Worm (Caenorhabditis elegans): ENCODE results near the gene T24E12.13.

T24E12.13 gene

DNA sequence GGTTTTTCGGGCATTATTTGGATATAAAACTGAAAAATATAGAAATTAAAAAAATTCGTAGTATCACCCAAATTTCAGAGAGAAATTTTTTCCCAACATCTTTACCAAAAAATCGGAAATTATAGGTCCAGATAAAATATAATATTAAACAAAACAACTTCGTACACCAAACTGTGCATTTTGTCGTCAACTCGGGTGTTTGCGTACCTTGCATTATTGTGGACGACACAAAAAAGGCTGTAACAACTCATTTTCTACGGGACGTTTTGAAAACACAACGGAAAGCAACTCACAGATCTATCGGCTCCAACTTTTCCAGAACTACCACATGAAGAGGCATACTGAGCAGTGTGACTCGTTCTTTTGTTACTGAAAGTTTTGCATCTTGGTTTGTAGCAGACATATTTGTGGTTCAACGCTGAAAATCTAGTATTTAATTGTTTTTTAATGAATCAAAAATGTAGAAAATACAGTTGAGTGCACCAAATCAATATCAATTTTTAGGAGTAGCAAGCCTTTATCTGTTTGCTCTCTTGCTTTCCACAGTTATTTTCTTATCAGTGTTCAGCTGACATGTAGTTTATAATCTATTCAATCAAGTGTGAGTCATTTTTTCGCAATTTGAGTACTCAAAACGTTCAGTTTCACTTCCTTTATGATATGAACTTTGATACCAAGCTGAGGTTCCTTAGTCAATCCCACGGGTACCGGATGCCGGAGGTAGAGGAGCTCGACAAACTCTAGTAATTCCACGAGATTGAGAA is 28.4 kb downstream of the T24E12.13 start (continued):
- peak; percentile 83 for TF ChIP-seq elt-2 (tag; optimal IDR thresholded peaks at IDR 0.05)
- TF ChIP-seq isw-1 (GFP tag; IDR thresholded peaks at IDR 0.05), result no peak
- no peak for TF ChIP-seq mef-2 (tag; optimal IDR thresholded peaks at IDR 0.05)
- TF ChIP-seq F16B12.6 (tag; optimal IDR thresholded peaks at IDR 0.05), result peak; percentile 79
- TF ChIP-seq snpc-4 (tag; optimal IDR thresholded peaks at IDR 0.05), result no peak
- no peak for TF ChIP-seq blmp-1 (tag; optimal IDR thresholded peaks at IDR 0.05)
- TF ChIP-seq ets-5 (GFP tag; IDR thresholded peaks at IDR 0.05), result no peak
- TF ChIP-seq lsy-2 (tag; optimal IDR thresholded peaks at IDR 0.05), result peak; percentile 26
- TF ChIP-seq fkh-8 (tag; optimal IDR thresholded peaks at IDR 0.05), result no peak
- TF ChIP-seq nhr-12 (tag; optimal IDR thresholded peaks at IDR 0.05), result no peak
- peak in 2 of 3 experiments; percentile 21 to 53 for TF ChIP-seq dpl-1 (GFP tag; optimal IDR thresholded peaks at IDR 0.05)
- TF ChIP-seq alr-1 (tag; optimal IDR thresholded peaks at IDR 0.05; ENCODE audit: borderline replicate concordance), result no peak
- TF ChIP-seq nhr-237 (tag; optimal IDR thresholded peaks at IDR 0.05), result no peak
- TF ChIP-seq lin-39 (tag; optimal IDR thresholded peaks at IDR 0.05), result no peak
- no peak for TF ChIP-seq zip-4 (GFP tag; optimal IDR thresholded peaks at IDR 0.05)
- peak; percentile 0 for TF ChIP-seq swsn-7 (tag; optimal IDR thresholded peaks at IDR 0.05)
- TF ChIP-seq ces-1 (GFP tag; optimal IDR thresholded peaks at IDR 0.05), result no peak

DNA sequence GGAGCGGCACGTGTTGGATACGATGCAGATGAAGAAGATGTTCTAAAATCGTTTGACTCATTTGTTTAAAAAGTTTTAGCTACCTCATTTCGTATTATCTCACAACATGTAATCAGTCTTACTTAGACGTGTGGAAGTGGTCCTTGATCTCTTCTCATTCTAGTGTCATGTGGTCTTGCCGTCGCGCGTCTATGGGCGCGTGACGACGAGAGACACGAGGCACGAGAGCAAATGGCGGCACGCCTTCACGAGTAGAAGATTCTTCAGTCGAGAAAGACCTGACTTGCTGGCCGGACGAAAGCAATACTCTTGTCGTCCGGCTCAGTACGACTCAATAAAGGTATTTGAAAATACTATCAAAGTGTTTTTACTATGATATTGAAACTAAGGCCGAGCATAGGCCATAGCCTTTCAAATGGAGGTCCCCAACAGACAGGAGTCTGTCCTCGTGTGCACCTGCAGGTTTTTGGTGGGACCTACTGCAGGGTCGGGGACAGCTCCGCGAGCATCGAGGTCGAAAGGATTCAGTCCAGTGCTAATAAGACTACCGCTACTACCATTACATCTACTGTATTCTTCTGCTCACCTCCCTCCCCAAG is 29.1 kb downstream of the T24E12.13 start, which contains the start of gene fbxa-24:
Gene fbxa-24, plus strand, starts transcription at position 276 of the 599 bp plus-strand sequence.
- TF ChIP-seq lin-35 (GFP tag; optimal IDR thresholded peaks at IDR 0.05) (peak in 1 of 2 experiments; percentile 6), isw-1 (GFP tag; IDR thresholded peaks at IDR 0.05) (peak; percentile 27), snu-23 (GFP tag; optimal IDR thresholded peaks at IDR 0.05) (peak; percentile 30), dsc-1 (tag; optimal IDR thresholded peaks at IDR 0.05) (peak; percentile 9), lsy-2 (tag; optimal IDR thresholded peaks at IDR 0.05) (peak; percentile 30 to 46), nhr-19 (GFP tag; conservative IDR thresholded peaks at IDR 0.05) (peak; percentile 58), tbx-2 (tag; optimal IDR thresholded peaks at IDR 0.05) (peak; percentile 31), nhr-20 (tag; optimal IDR thresholded peaks at IDR 0.05) (peak; percentile 34), egl-13 (tag; optimal IDR thresholded peaks at IDR 0.05) (peak; percentile 6), nhr-47 (tag; optimal IDR thresholded peaks at IDR 0.05) (peak; percentile 37), efl-1 (optimal IDR thresholded peaks at IDR 0.05) (peak; percentile 41 to 55), efl-1 (GFP tag; optimal IDR thresholded peaks at IDR 0.05 in 1 of 2) (peak; percentile 22 to 50), rnt-1 (tag; optimal IDR thresholded peaks at IDR 0.05) (peak; percentile 7), F16B12.6 (tag; optimal IDR thresholded peaks at IDR 0.05) (peak; percentile 6), dpl-1 (GFP tag; optimal IDR thresholded peaks at IDR 0.05) (peak in 1 of 3 experiments; percentile 34), nhr-85 (tag) (peak; percentile 65), unc-86 (tag; optimal IDR thresholded peaks at IDR 0.05) (peak; percentile 23), nhr-71 (tag; optimal IDR thresholded peaks at IDR 0.05) (peak; percentile 57), xbp-1 (tag; optimal IDR thresholded peaks at IDR 0.05) (peak; percentile 4), mep-1 (tag; optimal IDR thresholded peaks at IDR 0.05) (peak; percentile 38), fkh-8 (tag; optimal IDR thresholded peaks at IDR 0.05) (peak; percentile 72), lin-14 (GFP tag; optimal IDR thresholded peaks at IDR 0.05) (peak; percentile 77), swsn-7 (tag; optimal IDR thresholded peaks at IDR 0.05) (peak; percentile 33)

DNA sequence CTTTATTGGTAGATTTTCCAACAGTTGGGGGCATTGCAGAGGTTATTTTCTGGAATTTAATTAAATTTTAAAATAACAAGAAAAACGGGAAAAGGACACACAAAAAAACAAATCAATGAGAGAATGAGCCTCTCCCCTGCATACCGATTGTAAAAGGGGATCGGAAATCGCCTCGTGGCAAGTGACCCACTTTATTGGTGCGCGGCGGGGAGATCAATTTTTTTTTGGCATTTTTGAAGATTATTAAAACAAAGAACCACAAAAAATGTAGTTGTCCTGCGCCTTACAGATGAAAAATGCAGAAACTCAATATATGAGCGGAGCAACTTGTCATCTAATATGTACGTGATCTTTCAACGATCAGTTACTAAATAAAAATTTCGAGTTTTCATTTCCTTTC is 34.0 kb downstream of the T24E12.13 start, which contains the start of gene F54D10.7:
Gene F54D10.7, minus strand, starts transcription at position 49 of the 400 bp plus-strand sequence.
- no peak for TF ChIP-seq efl-1 (optimal IDR thresholded peaks at IDR 0.05)
- peak in 1 of 2 experiments; percentile 58 for TF ChIP-seq efl-1 (GFP tag; optimal IDR thresholded peaks at IDR 0.05 in 1 of 2)
- no peak for TF ChIP-seq nhr-19 (GFP tag; conservative IDR thresholded peaks at IDR 0.05)

DNA sequence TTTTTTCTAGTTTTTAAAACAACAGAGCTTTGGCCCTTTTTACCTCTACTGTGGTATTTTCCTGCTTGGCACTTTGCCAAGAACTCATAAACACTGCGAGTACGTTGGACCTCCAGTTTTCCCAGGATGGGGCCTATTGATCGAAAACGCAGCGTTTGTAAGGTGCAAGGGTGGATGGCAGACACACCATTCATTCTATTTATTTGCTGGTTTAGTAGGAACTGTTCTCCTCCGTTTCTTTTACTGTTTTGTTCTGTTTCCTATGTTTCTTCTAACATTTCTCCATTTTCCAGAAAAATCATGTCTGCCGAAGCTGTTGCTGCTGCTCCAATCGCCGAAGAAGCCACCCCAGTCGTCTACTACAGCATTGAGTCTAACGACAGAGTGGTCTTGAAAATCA is 36.6 kb downstream of the T24E12.13 start, which contains the start of gene skr-15:
Gene skr-15, plus strand, starts transcription at position 301 of the 400 bp plus-strand sequence.
- TF ChIP-seq mep-1 (tag; optimal IDR thresholded peaks at IDR 0.05) (no peak), C16A3.4 (tag; optimal IDR thresholded peaks at IDR 0.05) (no peak), nhr-11 (tag; optimal IDR thresholded peaks at IDR 0.05) (no peak), egl-13 (tag; optimal IDR thresholded peaks at IDR 0.05) (no peak)

Data from whole organism, L1 larva.